Fruit fly (Drosophila melanogaster) whole organism, embryonic: ENCODE measurements around the gene CG8944.

Source experiments
- Abd-B ChIP-seq: fragments of 200-800 bp; sonication (Bioruptor generic); optimal IDR thresholded peaks from 2 replicates; lab custom pipeline; 2018; ENCODE audit warnings: missing biosample characterization, mild to moderate bottlenecking, missing genetic modification characterization, moderate library complexity
- Bdp1 ChIP-seq: fragments of 200-800 bp; sonication (Bioruptor generic); optimal IDR thresholded peaks from 3 replicates; lab custom pipeline; 2016; ENCODE audit warnings: missing biosample characterization, missing genetic modification characterization
- CG10147 ChIP-seq: fragments of 200-800 bp; sonication (Bioruptor generic); optimal IDR thresholded peaks from 2 replicates; lab custom pipeline; 2019; ENCODE audit warnings: missing biosample characterization, mild to moderate bottlenecking, missing genetic modification characterization, moderate library complexity
- CG13624 ChIP-seq: fragments of 200-800 bp; sonication (Bioruptor generic); optimal IDR thresholded peaks from 2 replicates; lab custom pipeline; 2016; ENCODE audit warnings: missing biosample characterization, missing genetic modification characterization
- CG14014 ChIP-seq: fragments of 200-800 bp; sonication (Bioruptor generic); IDR thresholded peaks from 2 replicates; pipeline ENCODE4 v1.3.6; 2022; ENCODE audit warnings: missing biosample characterization, missing genetic modification characterization
- CG14667 ChIP-seq: fragments of 200-800 bp; sonication (Bioruptor generic); IDR thresholded peaks from 2 replicates; pipeline ENCODE4 v1.3.6; 2022; ENCODE audit warnings: missing biosample characterization, missing genetic modification characterization
- CG1529 ChIP-seq: fragments of 200-800 bp; sonication (Bioruptor generic); optimal IDR thresholded peaks from 3 replicates; lab custom pipeline; 2018; ENCODE audit warnings: missing biosample characterization, missing genetic modification characterization
- CG15514 ChIP-seq: fragments of 200-800 bp; sonication (Bioruptor generic); optimal IDR thresholded peaks from 3 replicates; lab custom pipeline; 2017; ENCODE audit warnings: missing biosample characterization, missing genetic modification characterization, mild to moderate bottlenecking, moderate library complexity, missing genetic modification reagents
- CG16813 ChIP-seq: fragments of 200-800 bp; sonication (Bioruptor generic); IDR thresholded peaks from 3 replicates; pipeline ENCODE4 v1.3.6; 2022; ENCODE audit warnings: missing biosample characterization, missing genetic modification characterization; ENCODE audit not compliant: partially characterized antibody
- CG16815 ChIP-seq: fragments of 200-800 bp; sonication (Bioruptor generic); optimal IDR thresholded peaks from 3 replicates; lab custom pipeline; 2017; ENCODE audit warnings: missing biosample characterization, mild to moderate bottlenecking, missing genetic modification characterization
- CG17361 ChIP-seq: fragments of 200-800 bp; sonication (Bioruptor generic); IDR thresholded peaks from 3 replicates; pipeline ENCODE4 v1.3.6; 2022; ENCODE audit warnings: missing biosample characterization, missing genetic modification characterization
- CG2116 ChIP-seq: fragments of 200-800 bp; sonication (Bioruptor generic); optimal IDR thresholded peaks from 3 replicates; lab custom pipeline; 2018; ENCODE audit warnings: missing biosample characterization, mild to moderate bottlenecking, missing genetic modification characterization
- CG2199 ChIP-seq: fragments of 200-800 bp; sonication (Bioruptor generic); IDR thresholded peaks from 3 replicates; pipeline ENCODE4 v1.3.6; 2022; ENCODE audit warnings: missing biosample characterization, missing genetic modification characterization
- CG30020 ChIP-seq: fragments of 200-800 bp; optimal IDR thresholded peaks from 2 replicates; lab custom pipeline; 2019; ENCODE audit warnings: missing biosample characterization, mild to moderate bottlenecking, missing genetic modification characterization, moderate library complexity
- CG30431 ChIP-seq: fragments of 200-800 bp; sonication (Bioruptor generic); optimal IDR thresholded peaks from 2 replicates; lab custom pipeline; 2017; ENCODE audit warnings: missing biosample characterization, missing genetic modification characterization
- CG32532 ChIP-seq: fragments of 200-800 bp; sonication (Bioruptor generic); IDR thresholded peaks from 2 replicates; pipeline ENCODE4 v1.3.6; 2022; ENCODE audit warnings: missing biosample characterization, missing genetic modification characterization
- CG4360 ChIP-seq: fragments of 200-800 bp; sonication (Bioruptor generic); IDR thresholded peaks from 2 replicates; pipeline ENCODE4 v1.3.6; 2022; ENCODE audit warnings: missing biosample characterization, missing genetic modification characterization
- CG4404 ChIP-seq: fragments of 200-800 bp; sonication (Bioruptor generic); IDR thresholded peaks from 2 replicates; pipeline ENCODE4 v1.3.6; 2022; ENCODE audit warnings: missing biosample characterization, missing genetic modification characterization
- CG6689 ChIP-seq: fragments of 200-800 bp; sonication (Bioruptor generic); IDR thresholded peaks from 2 replicates; pipeline ENCODE4 v1.3.6; 2022; ENCODE audit warnings: missing biosample characterization, missing genetic modification characterization
- CG7556 ChIP-seq: fragments of 200-800 bp; sonication (Bioruptor generic); optimal IDR thresholded peaks from 2 replicates; lab custom pipeline; 2017; ENCODE audit warnings: missing biosample characterization, mild to moderate bottlenecking, missing genetic modification characterization
- CG7963 ChIP-seq: fragments of 200-800 bp; sonication (Bioruptor generic); IDR thresholded peaks from 3 replicates; pipeline ENCODE4 v1.3.6; 2022; ENCODE audit warnings: missing biosample characterization, missing genetic modification characterization; ENCODE audit not compliant: partially characterized antibody
- CG8281 ChIP-seq: fragments of 200-800 bp; sonication (Bioruptor generic); optimal IDR thresholded peaks from 2 replicates; lab custom pipeline; 2018; ENCODE audit warnings: missing biosample characterization, mild to moderate bottlenecking, missing genetic modification characterization, moderate library complexity
- CG9215 ChIP-seq: fragments of 200-800 bp; sonication (Bioruptor generic); IDR thresholded peaks from 2 replicates; pipeline ENCODE4 v1.3.6; 2022; ENCODE audit warnings: missing biosample characterization, missing genetic modification characterization
- CG9817 ChIP-seq: fragments of 200-800 bp; sonication (Bioruptor generic); optimal IDR thresholded peaks from 2 replicates; lab custom pipeline; 2018; ENCODE audit warnings: missing biosample characterization, mild to moderate bottlenecking, missing genetic modification characterization, moderate library complexity
- Dip3 ChIP-seq: fragments of 200-800 bp; sonication (Bioruptor generic); optimal IDR thresholded peaks from 3 replicates; lab custom pipeline; 2016; ENCODE audit warnings: missing biosample characterization, missing genetic modification characterization
- Dref ChIP-seq: fragments of 200-800 bp; sonication (Bioruptor generic); IDR thresholded peaks from 2 replicates; pipeline ENCODE4 v1.3.6; 2022; ENCODE audit warnings: missing biosample characterization, missing genetic modification characterization
- Elba2 ChIP-seq: fragments of 200-800 bp; sonication (Bioruptor generic); optimal IDR thresholded peaks from 3 replicates; lab custom pipeline; 2016; ENCODE audit warnings: missing biosample characterization, missing genetic modification characterization
- Meics ChIP-seq: fragments of 200-800 bp; sonication (Bioruptor generic); optimal IDR thresholded peaks from 2 replicates; lab custom pipeline; 2017; ENCODE audit warnings: missing biosample characterization, mild to moderate bottlenecking, missing genetic modification characterization
- Oli ChIP-seq: fragments of 200-800 bp; sonication (Bioruptor generic); optimal IDR thresholded peaks from 2 replicates; lab custom pipeline; 2018; ENCODE audit warnings: missing biosample characterization, mild to moderate bottlenecking, missing genetic modification characterization, moderate library complexity
- Sox102F ChIP-seq: fragments of 200-800 bp; sonication (Bioruptor generic); optimal IDR thresholded peaks from 2 replicates; lab custom pipeline; 2018; ENCODE audit warnings: missing biosample characterization, mild to moderate bottlenecking, missing genetic modification characterization, moderate library complexity
- Ssrp ChIP-seq: fragments of 200-800 bp; sonication (Bioruptor generic); optimal IDR thresholded peaks from 2 replicates; lab custom pipeline; 2018; ENCODE audit warnings: missing biosample characterization, mild to moderate bottlenecking, missing genetic modification characterization, moderate library complexity
- Xbp1 ChIP-seq: fragments of 200-800 bp; sonication (Bioruptor generic); optimal IDR thresholded peaks from 3 replicates; lab custom pipeline; 2016; ENCODE audit warnings: missing biosample characterization, mild to moderate bottlenecking, missing genetic modification characterization
- YL-1 ChIP-seq: fragments of 200-800 bp; sonication (Bioruptor generic); optimal IDR thresholded peaks from 3 replicates; lab custom pipeline; 2017; ENCODE audit warnings: missing biosample characterization, mild to moderate bottlenecking, missing genetic modification characterization
- cato ChIP-seq: fragments of 200-800 bp; sonication (Bioruptor generic); optimal IDR thresholded peaks from 2 replicates; lab custom pipeline; 2016; ENCODE audit warnings: missing biosample characterization, missing genetic modification characterization, borderline replicate concordance
- crp ChIP-seq, 2 experiments: fragments of 200-800 bp; sonication (Bioruptor generic); optimal IDR thresholded peaks; 2 replicates in 1 of 2; 3 replicates in 1 of 2; lab custom pipeline; 2017; ENCODE audit warnings: missing biosample characterization in 2 of 2, missing genetic modification characterization in 2 of 2, mild to moderate bottlenecking in 1 of 2, moderate library complexity in 1 of 2
- dpn ChIP-seq, 2 experiments: fragments of 200-800 bp; sonication (Bioruptor generic); optimal IDR thresholded peaks; 3 replicates each; lab custom pipeline; 2016; ENCODE audit warnings: missing biosample characterization in 2 of 2, missing genetic modification characterization in 2 of 2
- dysf ChIP-seq: fragments of 200-800 bp; sonication (Bioruptor generic); IDR thresholded peaks from 3 replicates; pipeline ENCODE4 v1.3.6; 2022; ENCODE audit warnings: missing biosample characterization, missing genetic modification characterization
- grn ChIP-seq: fragments of 200-800 bp; sonication (Bioruptor generic); optimal IDR thresholded peaks from 3 replicates; lab custom pipeline; 2017; ENCODE audit warnings: missing biosample characterization, missing genetic modification characterization
- hbn ChIP-seq: fragments of 200-800 bp; sonication (Bioruptor generic); IDR thresholded peaks from 2 replicates; pipeline ENCODE4 v1.3.6; 2022; ENCODE audit warnings: missing biosample characterization, missing genetic modification characterization; ENCODE audit not compliant: partially characterized antibody
- jumu ChIP-seq: fragments of 200-800 bp; sonication (Bioruptor generic); optimal IDR thresholded peaks from 3 replicates; lab custom pipeline; 2016; ENCODE audit warnings: missing biosample characterization, missing genetic modification characterization
- lola ChIP-seq, 3 experiments: fragments of >200 bp in 2 of 3; fragments of 200-800 bp in 1 of 3; sonication (Bioruptor generic) in 1 of 3; optimal IDR thresholded peaks; 2 replicates each; lab custom pipeline; 2017 to 2019; ENCODE audit warnings: missing biosample characterization in 3 of 3, missing genetic modification characterization in 3 of 3, mild to moderate bottlenecking in 1 of 3, moderate library complexity in 1 of 3
- mld ChIP-seq: fragments of 200-800 bp; sonication (Bioruptor generic); IDR thresholded peaks from 3 replicates; pipeline ENCODE4 v1.3.6; 2022; ENCODE audit warnings: missing biosample characterization, missing genetic modification characterization; ENCODE audit not compliant: partially characterized antibody
- nom ChIP-seq: fragments of 200-800 bp; sonication (Bioruptor generic); optimal IDR thresholded peaks from 2 replicates; lab custom pipeline; 2017; ENCODE audit warnings: missing biosample characterization, missing genetic modification characterization, mild to moderate bottlenecking, moderate library complexity, missing genetic modification reagents
- odd ChIP-seq: fragments of 200-800 bp; sonication (Bioruptor generic); optimal IDR thresholded peaks from 2 replicates; lab custom pipeline; 2017; ENCODE audit warnings: missing biosample characterization, mild to moderate bottlenecking, missing genetic modification characterization
- pnt ChIP-seq: fragments of 200-800 bp; sonication (Bioruptor generic); optimal IDR thresholded peaks from 3 replicates; lab custom pipeline; 2016; ENCODE audit warnings: missing biosample characterization, missing genetic modification characterization
- ranshi ChIP-seq: fragments of 200-800 bp; sonication (Bioruptor generic); IDR thresholded peaks from 2 replicates; pipeline ENCODE4 v1.3.6; 2022; ENCODE audit warnings: missing biosample characterization, missing genetic modification characterization
- unc-4 ChIP-seq: fragments of 200-800 bp; sonication (Bioruptor generic); IDR thresholded peaks from 2 replicates; pipeline ENCODE4 v1.3.6; 2022; ENCODE audit warnings: missing biosample characterization, missing genetic modification characterization; ENCODE audit not compliant: partially characterized antibody
- unpg ChIP-seq: fragments of 200-800 bp; sonication (Bioruptor generic); optimal IDR thresholded peaks from 3 replicates; lab custom pipeline; 2018; ENCODE audit warnings: missing biosample characterization, mild to moderate bottlenecking, missing genetic modification characterization, moderate library complexity
- zfh1 ChIP-seq: fragments of 200-800 bp; sonication (Bioruptor generic); IDR thresholded peaks from 3 replicates; pipeline ENCODE4 v1.3.6; 2022; ENCODE audit warnings: missing biosample characterization, missing genetic modification characterization
- zfh2 ChIP-seq: fragments of 200-800 bp; sonication (Bioruptor generic); optimal IDR thresholded peaks from 2 replicates; lab custom pipeline; 2016; ENCODE audit warnings: missing biosample characterization, missing genetic modification characterization

CG8944 gene

dm6 chrX:15738890-15739550 is 7.0 kb downstream of the CG8944 start, which contains the start of the genes CG11679 and CG8206 (continued):
- peak; percentile 37 for TF ChIP-seq Abd-B
- TF ChIP-seq mld: no peak
- TF ChIP-seq Ssrp: no peak
- TF ChIP-seq jumu: peak; percentile 51
- peak; percentile 56 for TF ChIP-seq CG9215 (GFP tag; lab: Robert Waterston, UW)
- peak in 1 of 3 experiments; percentile 27 for TF ChIP-seq lola (GFP tag; optimal IDR thresholded peaks at IDR 0.05; lab: Kevin White, UChicago)
- peak; percentile 39; the same call in 1 of the 2 replicates for TF ChIP-seq ranshi (GFP tag; lab: Robert Waterston, UW)
- TF ChIP-seq hbn (GFP tag; lab: Robert Waterston, UW): no peak
- TF ChIP-seq Xbp1 (GFP tag; lab: Kevin White, UChicago): peak; percentile 48
- TF ChIP-seq CG16813 (GFP tag; lab: Robert Waterston, UW): peak; percentile 39; the same call in 2 of the 3 replicates
- TF ChIP-seq CG10147 (GFP tag; lab: Kevin White, UChicago): peak; percentile 13
- no peak for TF ChIP-seq CG4360 (GFP tag; lab: Robert Waterston, UW)
- peak; percentile 90 for TF ChIP-seq CG15514 (GFP tag; lab: Kevin White, UChicago)
- TF ChIP-seq CG4404 (GFP tag; lab: Robert Waterston, UW): peak; percentile 27; the same call in 1 of the 2 replicates
- 0 out of 3 replicates have a peak, but pooled peaks have one; percentile 19 for TF ChIP-seq CG7963 (GFP tag; lab: Robert Waterston, UW)
- TF ChIP-seq CG14014 (GFP tag; lab: Robert Waterston, UW): peak; percentile 26; the same call in 1 of the 2 replicates
- TF ChIP-seq dysf: peak; percentile 41; the same call in 1 of the 3 replicates
- peak; percentile 44 for TF ChIP-seq pnt (GFP tag; lab: Kevin White, UChicago)
- TF ChIP-seq Bdp1 (GFP tag; lab: Kevin White, UChicago): no peak
- TF ChIP-seq YL-1 (GFP tag; lab: Kevin White, UChicago): peak; percentile 42
- TF ChIP-seq Sox102F (GFP tag; lab: Kevin White, UChicago): no peak
- no peak for TF ChIP-seq CG30431
- peak; percentile 15 for TF ChIP-seq unpg (GFP tag; lab: Kevin White, UChicago)
- peak; percentile 47 for TF ChIP-seq zfh2 (GFP tag; lab: Kevin White, UChicago)
- TF ChIP-seq nom: no peak
- TF ChIP-seq dpn (GFP tag; optimal IDR thresholded peaks at IDR 0.05; lab: Kevin White, UChicago): peak in 1 of 2 experiments; percentile 23
- no peak for TF ChIP-seq Oli
- no peak for TF ChIP-seq CG7556
- peak; percentile 55 for TF ChIP-seq CG9817
- peak; percentile 43 for TF ChIP-seq Meics (GFP tag; lab: Kevin White, UChicago)
- TF ChIP-seq grn: no peak

- TF ChIP-seq CG16815 (GFP tag; lab: Kevin White, UChicago) (no peak), CG2116 (peak; percentile 40), CG13624 (no peak), CG15514 (GFP tag; lab: Kevin White, UChicago) (peak; percentile 26), CG30020 (tag; lab: Kevin White, UChicago) (peak; percentile 1), CG17361 (GFP tag; lab: Robert Waterston, UW) (no peak), cato (GFP tag; lab: Kevin White, UChicago) (no peak), CG32532 (GFP tag; lab: Robert Waterston, UW) (no peak), CG14667 (GFP tag; lab: Robert Waterston, UW) (no peak), crp (GFP tag; optimal IDR thresholded peaks at IDR 0.05; lab: Kevin White, UChicago) (peak in 1 of 2 experiments; percentile 65), odd (no peak), zfh1 (GFP tag; lab: Robert Waterston, UW) (no peak), Elba2 (no peak), unc-4 (GFP tag; lab: Robert Waterston, UW) (0 out of 2 replicates have a peak, but pooled peaks have one; percentile 24), CG1529 (GFP tag; lab: Kevin White, UChicago) (no peak), Dref (GFP tag; lab: Robert Waterston, UW) (peak; percentile 57), CG6689 (GFP tag; lab: Robert Waterston, UW) (no peak), CG8281 (tag; lab: Kevin White, UChicago) (no peak), Dip3 (GFP tag; lab: Kevin White, UChicago) (no peak), CG2199 (GFP tag; lab: Robert Waterston, UW) (no peak)
Measured at dm6 chrX:15737110-15737509, 8.9 kb downstream of the CG8944 start, which contains the start of gene Arp6. TSS of gene Arp6 (minus strand) at chrX:15737120.
